Worm (Caenorhabditis elegans): ENCODE measurements around the gene txt-12.

The txt-12 gene

DNA sequence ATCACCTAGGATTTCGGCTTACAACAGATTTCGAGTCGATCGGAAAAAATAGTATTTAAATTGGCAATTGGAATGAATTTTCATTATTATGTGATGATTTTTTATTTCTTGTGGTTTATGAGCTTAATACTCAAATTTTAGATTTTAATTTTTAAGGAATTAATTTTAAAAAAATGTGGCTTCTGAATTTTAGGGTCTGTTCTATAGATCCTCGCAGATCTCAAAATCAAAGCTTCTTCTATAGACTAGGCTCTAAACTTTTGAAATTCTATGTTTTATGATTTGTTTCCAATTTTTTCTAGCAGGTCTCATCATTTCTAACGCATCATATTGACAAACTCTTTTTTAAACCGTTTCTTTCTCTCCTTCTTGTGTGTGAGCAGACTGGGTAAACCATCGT lies at the start of gene txt-12:
Gene txt-12 (plus strand): TSS at position 301 of the 400 bp plus-strand sequence.
- TF ChIP-seq nhr-11 (tag; optimal IDR thresholded peaks at IDR 0.05) = no peak
- TF ChIP-seq zag-1 (tag; optimal IDR thresholded peaks at IDR 0.05) = no peak
- no peak for TF ChIP-seq unc-39 (tag; optimal IDR thresholded peaks at IDR 0.05)
- TF ChIP-seq daf-16 (GFP tag; optimal IDR thresholded peaks at IDR 0.05) = no peak
- TF ChIP-seq daf-16 (tag; optimal IDR thresholded peaks at IDR 0.05) = no peak
- no peak for TF ChIP-seq fos-1 (tag; optimal IDR thresholded peaks at IDR 0.05)
- no peak for TF ChIP-seq php-3 (GFP tag; IDR thresholded peaks at IDR 0.05)
- no peak for TF ChIP-seq zip-2 (tag; optimal IDR thresholded peaks at IDR 0.05)
- TF ChIP-seq ztf-7 (tag; optimal IDR thresholded peaks at IDR 0.05) = no peak
- no peak for TF ChIP-seq duxl-1 (tag; optimal IDR thresholded peaks at IDR 0.05; ENCODE audit: poor library complexity)
- no peak for TF ChIP-seq Y75B8A.6 (GFP tag; IDR thresholded peaks at IDR 0.05)
- TF ChIP-seq snpc-1.2 (GFP tag; IDR thresholded peaks at IDR 0.05) = no peak
- TF ChIP-seq daf-8 (GFP tag; IDR thresholded peaks at IDR 0.05) = no peak
- no peak for TF ChIP-seq pqm-1 (tag; optimal IDR thresholded peaks at IDR 0.05)
- no peak for TF ChIP-seq egl-43 (GFP tag; IDR thresholded peaks at IDR 0.05)

DNA sequence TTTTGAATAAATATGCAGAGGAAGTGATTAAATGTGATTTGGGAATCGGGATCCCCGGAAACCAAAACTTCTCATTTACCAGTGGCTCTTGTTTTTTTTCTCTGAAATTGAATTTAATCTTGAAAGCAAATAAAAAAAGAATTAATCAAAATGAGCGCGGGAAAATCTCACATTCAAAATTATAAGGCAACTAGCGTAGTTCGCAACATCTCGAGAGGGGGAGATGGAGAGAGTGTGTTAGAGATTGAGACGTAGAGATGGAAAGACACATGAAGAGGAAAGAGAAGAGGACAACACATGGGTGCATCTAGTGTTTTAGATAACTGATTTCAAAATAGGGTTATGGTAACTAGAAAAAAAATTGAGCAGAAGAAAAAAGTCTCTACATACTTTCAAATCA lies 44.7 kb upstream of the txt-12 start, which contains the start of gene sdc-3:
Gene sdc-3 (minus strand): TSS at position 101 of the 400 bp plus-strand sequence.
- TF ChIP-seq aha-1 (tag) (peak; percentile 73), mxl-3 (GFP tag; optimal IDR thresholded peaks at IDR 0.05) (peak; percentile 19), ZK546.5 (tag; optimal IDR thresholded peaks at IDR 0.05) (no peak), lin-29 (GFP tag; IDR thresholded peaks at IDR 0.05) (no peak), snpc-4 (tag; optimal IDR thresholded peaks at IDR 0.05) (no peak), F49E8.2 (tag; optimal IDR thresholded peaks at IDR 0.05; ENCODE audit: borderline replicate concordance) (no peak), gei-8 (GFP tag; optimal IDR thresholded peaks at IDR 0.05) (no peak), pha-4 (GFP tag; IDR thresholded peaks at IDR 0.05) (no peak), pha-4 (tag; optimal IDR thresholded peaks at IDR 0.05) (no peak), daf-16 (GFP tag; optimal IDR thresholded peaks at IDR 0.05) (no peak), daf-16 (tag; optimal IDR thresholded peaks at IDR 0.05) (peak; percentile 14), nhr-28 (tag; optimal IDR thresholded peaks at IDR 0.05) (peak; percentile 32)

DNA sequence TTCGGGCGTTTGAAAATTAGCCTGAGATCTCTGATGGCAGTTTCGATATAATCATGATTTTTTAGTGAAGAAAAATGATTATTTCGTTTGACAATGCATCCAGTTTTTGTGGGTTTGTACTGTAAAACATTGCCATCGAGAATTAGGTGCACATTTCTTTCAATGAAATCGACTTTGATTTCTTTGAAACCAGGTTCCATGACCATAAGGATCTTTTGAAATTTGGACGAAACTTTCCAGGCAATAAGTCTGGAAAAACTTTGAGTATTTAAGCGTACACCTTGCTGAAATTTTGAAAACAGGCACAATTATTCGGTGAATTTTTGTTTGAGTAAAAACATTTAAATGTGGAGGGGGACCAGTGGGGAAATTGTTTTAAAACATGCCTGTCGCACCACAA lies 41.0 kb upstream of the txt-12 start:
- no peak for TF ChIP-seq snpc-4 (tag; optimal IDR thresholded peaks at IDR 0.05)
- TF ChIP-seq aha-1 (tag) = peak; percentile 91
- TF ChIP-seq unc-62 (GFP tag; optimal IDR thresholded peaks at IDR 0.05 in 1 of 2) = no peak
- TF ChIP-seq unc-62 (tag; optimal IDR thresholded peaks at IDR 0.05) = no peak

DNA sequence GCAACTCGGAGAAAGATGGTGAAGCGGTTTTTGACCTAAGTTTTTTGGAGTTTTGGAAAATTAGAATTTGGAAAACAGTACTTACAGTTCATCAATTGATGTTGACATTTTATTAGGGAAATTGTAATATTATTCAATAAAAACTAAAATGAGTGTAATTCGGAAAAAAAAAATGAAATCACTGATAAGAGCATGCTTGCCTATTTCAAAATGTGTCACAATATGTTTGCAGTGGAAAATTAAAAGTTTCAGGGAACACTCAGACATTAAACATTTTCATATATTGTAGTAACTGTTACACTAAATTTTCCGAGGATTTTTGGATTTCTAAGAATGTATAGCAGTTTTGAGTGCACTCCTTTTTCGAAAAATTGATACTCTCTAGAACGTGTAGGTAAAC lies 40.4 kb upstream of the txt-12 start, which contains the start of the genes fbxa-82 and C25D7.5:
Gene fbxa-82 (minus strand): TSS at position 163 of the 400 bp plus-strand sequence.
Gene C25D7.5 (plus strand): TSS at position 283 of the 400 bp plus-strand sequence.
- TF ChIP-seq pqm-1 (tag; optimal IDR thresholded peaks at IDR 0.05) (peak; percentile 24), nhr-28 (tag; optimal IDR thresholded peaks at IDR 0.05) (peak; percentile 43), nhr-77 (tag; optimal IDR thresholded peaks at IDR 0.05) (peak; percentile 57), zip-2 (tag; optimal IDR thresholded peaks at IDR 0.05) (peak; percentile 82), F49E8.2 (tag; optimal IDR thresholded peaks at IDR 0.05; ENCODE audit: borderline replicate concordance) (no peak), daf-16 (GFP tag; optimal IDR thresholded peaks at IDR 0.05) (no peak), daf-16 (tag; optimal IDR thresholded peaks at IDR 0.05) (peak; percentile 59), T20F7.1 (GFP tag; optimal IDR thresholded peaks at IDR 0.05) (no peak), ztf-7 (tag; optimal IDR thresholded peaks at IDR 0.05) (peak; percentile 62), nhr-11 (tag; optimal IDR thresholded peaks at IDR 0.05) (no peak)

DNA sequence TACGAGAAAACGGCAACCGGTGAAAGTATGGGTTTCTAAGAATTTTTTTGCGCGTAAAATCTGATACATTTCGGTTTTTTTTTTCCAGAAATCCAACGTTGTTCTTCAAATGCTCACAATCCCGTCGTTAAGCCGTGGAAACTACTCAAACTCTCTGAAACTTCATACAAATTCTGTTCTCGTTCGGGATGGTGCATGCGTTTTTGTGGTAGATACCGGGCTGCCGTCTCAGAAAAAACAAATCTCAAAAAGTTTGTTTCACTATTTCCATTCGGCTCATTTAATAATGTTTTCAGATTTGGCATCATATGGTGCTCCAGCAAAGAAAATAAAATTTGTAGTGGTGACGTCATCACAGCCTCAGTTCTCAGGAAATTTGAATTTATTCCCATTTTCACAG lies 38.0 kb upstream of the txt-12 start:
- TF ChIP-seq aha-1 (tag) = peak; percentile 91
- no peak for TF ChIP-seq F26F4.8 (GFP tag; conservative IDR thresholded peaks at IDR 0.05)

DNA sequence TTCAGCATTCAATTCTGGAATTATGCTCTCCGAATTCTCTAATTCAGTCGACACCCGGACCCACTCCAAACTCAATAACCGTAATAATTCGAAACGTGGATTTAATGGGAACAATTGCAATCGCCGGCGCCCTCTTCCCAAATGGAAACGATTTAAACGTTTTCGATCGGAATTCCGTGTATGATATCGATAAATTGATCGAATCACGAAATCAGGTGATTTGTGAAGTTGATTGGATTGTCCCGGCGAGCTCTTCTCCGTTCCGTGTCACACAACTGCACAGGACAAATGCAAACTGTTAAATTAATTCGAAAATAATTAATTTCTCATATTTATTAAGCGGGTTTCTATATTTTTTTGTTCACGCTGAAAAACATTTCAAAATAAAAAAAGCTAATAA lies 36.9 kb upstream of the txt-12 start, which contains the start of gene C25D7.16:
Gene C25D7.16 (plus strand): TSS at position 301 of the 400 bp plus-strand sequence.
- no peak for TF ChIP-seq dpl-1 (GFP tag; optimal IDR thresholded peaks at IDR 0.05)
- no peak for TF ChIP-seq nhr-28 (tag; optimal IDR thresholded peaks at IDR 0.05)
- TF ChIP-seq egl-27 (tag; optimal IDR thresholded peaks at IDR 0.05) = no peak
- TF ChIP-seq ama-1 (optimal IDR thresholded peaks at IDR 0.05) = no peak
- peak; percentile 49 for TF ChIP-seq aha-1 (tag)

Data from whole organism, L4 larva.